Fruit fly (Drosophila melanogaster): ENCODE results near the gene SNF4Agamma.
A peak's percentile ranks its signal among the peaks of the same experiment; 100 is the strongest.

The SNF4Agamma gene

DNA sequence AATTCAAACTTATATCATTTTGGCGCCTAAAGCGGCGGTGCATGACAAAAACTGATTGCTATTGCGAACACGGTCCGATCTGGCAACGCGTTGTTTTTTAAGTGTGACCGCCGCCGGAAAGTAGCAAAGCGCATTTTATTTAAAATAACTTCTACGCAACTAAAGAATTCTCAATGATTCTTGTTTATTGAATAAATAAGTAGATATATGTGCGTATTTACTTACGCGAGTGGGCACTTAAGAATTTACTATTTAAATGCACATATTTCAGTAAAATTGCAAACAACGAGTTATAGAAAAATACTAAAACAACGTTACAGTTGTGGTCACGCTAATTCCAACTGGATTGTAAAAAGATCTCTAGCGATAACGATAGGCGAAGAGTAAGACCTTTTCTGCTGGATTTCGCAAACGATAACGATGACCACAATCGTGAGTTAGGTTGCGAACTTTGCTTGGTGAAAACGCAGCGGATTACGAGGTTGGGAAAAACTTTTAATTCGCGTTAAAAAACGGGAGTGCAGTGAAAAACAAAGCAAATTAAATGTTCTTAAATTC, 15.5 kb downstream of the SNF4Agamma start (continued):
- TF ChIP-seq Dll (GFP tag; IDR thresholded peaks at IDR 0.05; ENCODE audit: partially characterized antibody): peak; percentile 71
- TF ChIP-seq CG10462 (GFP tag; optimal IDR thresholded peaks at IDR 0.05): no peak
- peak; percentile 98 for TF ChIP-seq Dp (GFP tag; optimal IDR thresholded peaks at IDR 0.05)
- TF ChIP-seq HLH4C (GFP tag; IDR thresholded peaks at IDR 0.05; ENCODE audit: partially characterized antibody): peak; percentile 76
- TF ChIP-seq CG10431 (GFP tag; optimal IDR thresholded peaks at IDR 0.05): no peak
- TF ChIP-seq CG3163 (GFP tag; optimal IDR thresholded peaks at IDR 0.05): peak; percentile 17
- no peak for TF ChIP-seq fd64A (GFP tag; optimal IDR thresholded peaks at IDR 0.05)
- TF ChIP-seq NC2β (GFP tag; optimal IDR thresholded peaks at IDR 0.05): peak; percentile 3
- no peak for TF ChIP-seq CG32767 (GFP tag; IDR thresholded peaks at IDR 0.05)
- peak; percentile 54; the same call in 2 of the 3 replicates for TF ChIP-seq CG16813 (GFP tag; IDR thresholded peaks at IDR 0.05; ENCODE audit: partially characterized antibody)
- no peak for TF ChIP-seq fd102C (GFP tag; optimal IDR thresholded peaks at IDR 0.05)
- TF ChIP-seq CG6765 (GFP tag; optimal IDR thresholded peaks at IDR 0.05): no peak
- TF ChIP-seq Opbp (GFP tag; IDR thresholded peaks at IDR 0.05; ENCODE audit: partially characterized antibody): peak; percentile 53; the same call in 2 of the 3 replicates
- no peak for TF ChIP-seq CG17829 (tag; optimal IDR thresholded peaks at IDR 0.05)
- TF ChIP-seq CG14710 (tag; optimal IDR thresholded peaks at IDR 0.05): peak; percentile 68
- TF ChIP-seq phol (tag; optimal IDR thresholded peaks at IDR 0.05): peak; percentile 32
- no peak for TF ChIP-seq bowl (GFP tag; IDR thresholded peaks at IDR 0.05)
- TF ChIP-seq Ets97D (GFP tag; optimal IDR thresholded peaks at IDR 0.05): peak; percentile 83
- TF ChIP-seq CoRest (tag; optimal IDR thresholded peaks at IDR 0.05): peak; percentile 63
- no peak for TF ChIP-seq aop (GFP tag; IDR thresholded peaks at IDR 0.05)
- TF ChIP-seq mam (GFP tag; optimal IDR thresholded peaks at IDR 0.05): peak; percentile 12
- TF ChIP-seq CG2116 (GFP tag; optimal IDR thresholded peaks at IDR 0.05): peak; percentile 63
- TF ChIP-seq E2f2 (GFP tag; IDR thresholded peaks at IDR 0.05): peak; percentile 98
- TF ChIP-seq B-H2 (GFP tag; optimal IDR thresholded peaks at IDR 0.05): no peak
- no peak for TF ChIP-seq CG3407 (GFP tag; optimal IDR thresholded peaks at IDR 0.05)
- TF ChIP-seq Hsf (GFP tag; optimal IDR thresholded peaks at IDR 0.05): peak; percentile 6
- TF ChIP-seq CG17186 (GFP tag; optimal IDR thresholded peaks at IDR 0.05): peak; percentile 39
- TF ChIP-seq Bgb (GFP tag; IDR thresholded peaks at IDR 0.05; ENCODE audit: partially characterized antibody): peak; percentile 49
- TF ChIP-seq ssp (GFP tag; IDR thresholded peaks at IDR 0.05): no peak
- TF ChIP-seq Scr (GFP tag; IDR thresholded peaks at IDR 0.05; ENCODE audit: partially characterized antibody): peak; percentile 52
- TF ChIP-seq HmgD (GFP tag; optimal IDR thresholded peaks at IDR 0.05): peak; percentile 38
- peak; percentile 36 for TF ChIP-seq Dip3 (GFP tag; optimal IDR thresholded peaks at IDR 0.05)
- TF ChIP-seq CG10267 (tag; optimal IDR thresholded peaks at IDR 0.05): peak; percentile 49
- no peak for TF ChIP-seq CG15073 (GFP tag; optimal IDR thresholded peaks at IDR 0.05)
- TF ChIP-seq CG42726 (GFP tag; IDR thresholded peaks at IDR 0.05; ENCODE audit: partially characterized antibody): peak; percentile 55
- peak; percentile 72 to 97 for TF ChIP-seq insv (GFP tag; optimal IDR thresholded peaks at IDR 0.05)
- TF ChIP-seq grau (tag; optimal IDR thresholded peaks at IDR 0.05): peak; percentile 8
- peak; percentile 3 for TF ChIP-seq pnt (GFP tag; optimal IDR thresholded peaks at IDR 0.05)
- no peak for TF ChIP-seq CG10366 (GFP tag; IDR thresholded peaks at IDR 0.05)
- peak; percentile 39; the same call in 1 of the 3 replicates for TF ChIP-seq zen2 (GFP tag; IDR thresholded peaks at IDR 0.05; ENCODE audit: partially characterized antibody)
- no peak for TF ChIP-seq sr (GFP tag; IDR thresholded peaks at IDR 0.05)
- TF ChIP-seq CTCF (GFP tag; optimal IDR thresholded peaks at IDR 0.05): peak; percentile 27
- TF ChIP-seq CG32532 (GFP tag; IDR thresholded peaks at IDR 0.05): no peak
- TF ChIP-seq Fer2 (tag; optimal IDR thresholded peaks at IDR 0.05): no peak
- TF ChIP-seq CG12659 (GFP tag; optimal IDR thresholded peaks at IDR 0.05): peak; percentile 53
- TF ChIP-seq trem (tag; optimal IDR thresholded peaks at IDR 0.05): peak; percentile 19
- TF ChIP-seq CG18619 (GFP tag; optimal IDR thresholded peaks at IDR 0.05): no peak
- TF ChIP-seq row (GFP tag; IDR thresholded peaks at IDR 0.05): peak; percentile 35; the same call in 1 of the 3 replicates
- TF ChIP-seq amos (GFP tag; IDR thresholded peaks at IDR 0.05; ENCODE audit: partially characterized antibody): no peak; the same call in 1 of the 2 replicates
- TF ChIP-seq CG7839 (tag; optimal IDR thresholded peaks at IDR 0.05): peak; percentile 7
